Worm (Caenorhabditis elegans): ENCODE results near the gene F48F7.3.

DNA sequence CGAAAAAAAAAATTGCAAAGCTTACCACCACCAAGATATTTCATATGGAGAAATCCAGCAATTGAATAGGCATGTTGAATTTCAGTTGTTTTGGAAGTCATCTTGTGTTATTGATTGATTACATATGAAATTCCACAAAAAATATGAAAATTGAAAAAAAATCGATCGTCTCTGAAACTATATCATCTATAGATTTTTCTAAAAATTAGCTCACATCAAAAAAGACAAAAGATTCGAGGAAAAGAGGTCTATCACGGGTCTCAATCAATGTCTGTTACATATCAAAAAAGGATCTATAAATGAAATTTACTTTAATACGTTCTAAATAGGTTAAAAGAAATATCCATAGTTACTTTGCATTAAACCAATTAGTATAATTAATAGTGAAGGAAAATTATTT lies 49.1 kb downstream of the F48F7.3 start, which contains the start of gene tbc-19:
- TF ChIP-seq sptf-1 (tag; optimal IDR thresholded peaks at IDR 0.05): no peak
- no peak for TF ChIP-seq nhr-76 (tag; optimal IDR thresholded peaks at IDR 0.05)
